Fruit fly (Drosophila melanogaster) whole organism, wandering third instar larva: ENCODE measurements around the gene CG15482.

Source experiments
- Abd-B ChIP-seq: fragments of >200 bp; optimal IDR thresholded peaks from 2 replicates; lab custom pipeline; 2017; ENCODE audit warnings: missing biosample characterization, missing genetic modification characterization
- CG32264 ChIP-seq: fragments of 200-800 bp; sonication (Bioruptor generic); optimal IDR thresholded peaks from 2 replicates; lab custom pipeline; 2016; ENCODE audit warnings: missing biosample characterization, missing genetic modification characterization
- CG9705 ChIP-seq: fragments of 200-800 bp; sonication (Bioruptor generic); optimal IDR thresholded peaks from 2 replicates; lab custom pipeline; 2018; ENCODE audit warnings: missing biosample characterization, mild to moderate bottlenecking, missing genetic modification characterization
- CrebA ChIP-seq: fragments of 200-800 bp; sonication (Bioruptor generic); optimal IDR thresholded peaks from 2 replicates; lab custom pipeline; 2016; ENCODE audit warnings: missing biosample characterization, mild to moderate bottlenecking, missing genetic modification characterization, borderline replicate concordance
- Dfd ChIP-seq: fragments of >200 bp; optimal IDR thresholded peaks from 2 replicates; lab custom pipeline; 2017; ENCODE audit warnings: missing biosample characterization, missing genetic modification characterization
- Dif ChIP-seq: fragments of 200-275, 200-300 bp; sonication (Bioruptor generic); optimal IDR thresholded peaks from 2 replicates; lab custom pipeline; 2018; ENCODE audit warnings: missing biosample characterization, missing genetic modification characterization; ENCODE audit not compliant: partially characterized antibody
- GATAd ChIP-seq: sonication (Bioruptor generic); optimal IDR thresholded peaks from 2 replicates; lab custom pipeline; 2016; ENCODE audit warnings: missing biosample characterization, missing genetic modification characterization
- HLH106 ChIP-seq: fragments of 200-800 bp; optimal IDR thresholded peaks from 3 replicates; lab custom pipeline; 2019; ENCODE audit warnings: missing biosample characterization, mild to moderate bottlenecking, missing genetic modification characterization, moderate library complexity
- Hnf4 ChIP-seq: fragments of 200-800 bp; sonication (Bioruptor generic); optimal IDR thresholded peaks from 2 replicates; lab custom pipeline; 2016; ENCODE audit warnings: missing biosample characterization, mild to moderate bottlenecking, missing genetic modification characterization
- Hr78 ChIP-seq: fragments of >200 bp; optimal IDR thresholded peaks from 2 replicates; lab custom pipeline; 2017; ENCODE audit warnings: missing biosample characterization, missing genetic modification characterization
- Hr83 ChIP-seq: fragments of 200-300 bp; sonication (Bioruptor generic); optimal IDR thresholded peaks from 2 replicates; lab custom pipeline; 2016; ENCODE audit warnings: missing biosample characterization, mild to moderate bottlenecking, missing genetic modification characterization, moderate library complexity; ENCODE audit not compliant: poor library complexity, severe bottlenecking
- Jra ChIP-seq: sonication (Bioruptor generic); optimal IDR thresholded peaks from 2 replicates; lab custom pipeline; 2016; ENCODE audit warnings: missing biosample characterization, missing genetic modification characterization
- Mio ChIP-seq: sonication (Bioruptor generic); optimal IDR thresholded peaks from 2 replicates; lab custom pipeline; 2016; ENCODE audit warnings: missing biosample characterization, missing genetic modification characterization
- Myc ChIP-seq: fragments of >200 bp; optimal IDR thresholded peaks from 2 replicates; lab custom pipeline; 2017
- N ChIP-seq: fragments of >200 bp; optimal IDR thresholded peaks from 2 replicates; lab custom pipeline; 2018; ENCODE audit warnings: missing biosample characterization, missing external identifiers, missing genetic modification characterization
- OdsH ChIP-seq: fragments of 200-800 bp; sonication (Bioruptor generic); optimal IDR thresholded peaks from 2 replicates; lab custom pipeline; 2016; ENCODE audit warnings: missing biosample characterization, mild to moderate bottlenecking, missing genetic modification characterization
- Rel ChIP-seq, 2 experiments: fragments of 200-800 bp; sonication (Bioruptor generic) in 1 of 2; optimal IDR thresholded peaks; 2 replicates in 1 of 2; 3 replicates in 1 of 2; lab custom pipeline; 2016 to 2019; ENCODE audit warnings: mild to moderate bottlenecking in 2 of 2, missing biosample characterization in 2 of 2, missing genetic modification characterization in 2 of 2, moderate library complexity in 1 of 2
- Sp1 ChIP-seq: fragments of 200-800 bp; sonication (Bioruptor generic); optimal IDR thresholded peaks from 3 replicates; lab custom pipeline; 2019; ENCODE audit warnings: missing biosample characterization, mild to moderate bottlenecking, missing genetic modification characterization, moderate library complexity
- Vsx2 ChIP-seq: fragments of 200-300, 225-300 bp; sonication (Bioruptor generic); optimal IDR thresholded peaks from 2 replicates; lab custom pipeline; 2018; ENCODE audit warnings: missing biosample characterization, missing genetic modification characterization; ENCODE audit not compliant: partially characterized antibody
- br ChIP-seq: fragments of 200-800 bp; sonication (Bioruptor generic); optimal IDR thresholded peaks from 2 replicates; lab custom pipeline; 2016; ENCODE audit warnings: missing biosample characterization, missing genetic modification characterization
- brk ChIP-seq: fragments of 200-800 bp; sonication (Bioruptor generic); optimal IDR thresholded peaks from 2 replicates; lab custom pipeline; 2016; ENCODE audit warnings: missing biosample characterization, mild to moderate bottlenecking, missing genetic modification characterization
- dl ChIP-seq, 2 experiments: fragments of 175-275, 200-275 bp in 1 of 2; fragments of 200-275 bp in 1 of 2; sonication (Bioruptor generic); optimal IDR thresholded peaks; lab custom pipeline; 2018; ENCODE audit warnings: mild to moderate bottlenecking in 2 of 2, missing biosample characterization in 2 of 2, missing genetic modification characterization in 2 of 2, moderate library complexity in 2 of 2; ENCODE audit not compliant: partially characterized antibody in 2 of 2, insufficient read depth in 1 of 2
- dmrt93B ChIP-seq: fragments of 200-800 bp; sonication (Bioruptor generic); optimal IDR thresholded peaks from 2 replicates; lab custom pipeline; 2018; ENCODE audit warnings: missing biosample characterization, mild to moderate bottlenecking, missing genetic modification characterization
- dsf ChIP-seq: sonication (Bioruptor generic); optimal IDR thresholded peaks from 2 replicates; lab custom pipeline; 2016; ENCODE audit warnings: missing biosample characterization, missing genetic modification characterization, borderline replicate concordance
- ey ChIP-seq: fragments of 200-800 bp; sonication (Bioruptor generic); optimal IDR thresholded peaks from 2 replicates; lab custom pipeline; 2016; ENCODE audit warnings: missing biosample characterization, missing genetic modification characterization
- foxo ChIP-seq, 2 experiments: fragments of 200-800 bp; sonication (Bioruptor generic); optimal IDR thresholded peaks; 2 replicates in 1 of 2; 3 replicates in 1 of 2; lab custom pipeline; 2016 to 2017; ENCODE audit warnings: missing biosample characterization in 2 of 2, missing genetic modification characterization in 2 of 2
- fru ChIP-seq: fragments of 200-800 bp; sonication (Bioruptor generic); optimal IDR thresholded peaks from 3 replicates; lab custom pipeline; 2016; ENCODE audit warnings: missing biosample characterization, mild to moderate bottlenecking, missing genetic modification characterization
- h ChIP-seq: fragments of 200-800 bp; sonication (Bioruptor generic); optimal IDR thresholded peaks from 3 replicates; lab custom pipeline; 2016; ENCODE audit warnings: missing biosample characterization, mild to moderate bottlenecking, missing genetic modification characterization
- jim ChIP-seq: fragments of 175-275, 200-325 bp; sonication (Bioruptor generic); optimal IDR thresholded peaks from 2 replicates; lab custom pipeline; 2016; ENCODE audit warnings: missing biosample characterization, mild to moderate bottlenecking, missing genetic modification characterization
- lola ChIP-seq: fragments of >200 bp; optimal IDR thresholded peaks from 2 replicates; lab custom pipeline; 2017; ENCODE audit warnings: missing biosample characterization, missing genetic modification characterization
- pan ChIP-seq: fragments of >200 bp; optimal IDR thresholded peaks from 2 replicates; lab custom pipeline; 2017
- psq ChIP-seq: fragments of 200-800 bp; sonication (Bioruptor generic); optimal IDR thresholded peaks from 3 replicates; lab custom pipeline; 2017; ENCODE audit warnings: missing biosample characterization, mild to moderate bottlenecking, missing genetic modification characterization, moderate library complexity
- rgr ChIP-seq: fragments of 200-800 bp; sonication (Bioruptor generic); optimal IDR thresholded peaks from 3 replicates; lab custom pipeline; 2016; ENCODE audit warnings: missing biosample characterization, mild to moderate bottlenecking, missing genetic modification characterization
- sage ChIP-seq: fragments of 200-800 bp; sonication (Bioruptor generic); optimal IDR thresholded peaks from 2 replicates; lab custom pipeline; 2016; ENCODE audit warnings: missing biosample characterization, mild to moderate bottlenecking, missing genetic modification characterization
- sv ChIP-seq: fragments of 200-800 bp; sonication (Bioruptor generic); optimal IDR thresholded peaks from 3 replicates; lab custom pipeline; 2016; ENCODE audit warnings: missing biosample characterization, missing genetic modification characterization
- tai ChIP-seq: sonication (Bioruptor generic); optimal IDR thresholded peaks from 2 replicates; lab custom pipeline; 2016; ENCODE audit warnings: missing biosample characterization, missing genetic modification characterization
- usp ChIP-seq: fragments of >200 bp; optimal IDR thresholded peaks from 2 replicates; lab custom pipeline; 2017; ENCODE audit warnings: missing biosample characterization, missing genetic modification characterization
- woc ChIP-seq: sonication (Bioruptor generic); optimal IDR thresholded peaks from 2 replicates; lab custom pipeline; 2016; ENCODE audit warnings: missing biosample characterization, mild to moderate bottlenecking, missing genetic modification characterization

Gene CG15482

dm6 chr2L:13176123-13176522 lies 35.5 kb downstream of the CG15482 start, which contains the start of gene CG43925:
TSS of gene CG43925 (plus strand) at chr2L:13176423.
- TF ChIP-seq fru (GFP tag; lab: Kevin White, UChicago) (no peak), sv (GFP tag; lab: Kevin White, UChicago) (no peak), CrebA (GFP tag; lab: Kevin White, UChicago) (no peak), ey (no peak), rgr (no peak), N (no peak), tai (GFP tag; lab: Kevin White, UChicago) (no peak), jim (GFP tag; lab: Kevin White, UChicago) (no peak), Vsx2 (GFP tag; lab: Kevin White, UChicago) (no peak), foxo (GFP tag; optimal IDR thresholded peaks at IDR 0.05; lab: Kevin White, UChicago) (no peak), Dif (no peak), dmrt93B (GFP tag; lab: Kevin White, UChicago) (no peak)

DNA sequence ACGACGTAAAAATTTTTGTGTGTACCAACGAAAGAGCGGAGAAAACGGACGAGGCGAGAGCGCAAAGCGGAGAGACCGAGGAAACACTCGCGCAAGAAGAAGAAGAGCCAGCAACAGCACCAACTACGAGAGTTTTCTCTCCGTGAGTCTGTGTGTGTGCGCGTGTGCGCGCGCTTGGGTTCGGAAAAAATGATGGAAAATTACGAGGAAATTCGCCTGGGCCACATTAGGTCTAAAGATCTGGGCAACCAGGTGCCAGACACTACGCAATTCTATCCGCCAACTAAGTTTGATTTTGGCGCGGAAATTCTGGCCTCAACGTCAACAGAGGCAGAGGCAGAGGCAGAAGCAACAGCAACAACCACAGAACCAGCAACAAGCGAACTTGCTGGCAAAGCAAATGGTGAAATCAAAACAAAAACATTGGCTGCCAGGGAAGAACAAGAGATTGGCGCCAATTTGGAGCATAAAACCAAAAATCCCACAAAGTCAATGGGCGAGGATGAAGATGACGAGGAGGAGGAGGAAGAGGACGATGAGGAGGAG lies 45.7 kb downstream of the CG15482 start, which contains the start of gene DnaJ-H:
TSS of gene DnaJ-H (minus strand) at position 271 of the 546 bp plus-strand sequence.
- TF ChIP-seq CG9705 (GFP tag; lab: Kevin White, UChicago) (no peak), foxo (GFP tag; optimal IDR thresholded peaks at IDR 0.05; lab: Kevin White, UChicago) (no peak), dmrt93B (GFP tag; lab: Kevin White, UChicago) (no peak), pan (lab: Kevin White, UChicago) (no peak), rgr (no peak), Dif (peak; percentile 50), Abd-B (no peak), HLH106 (no peak), dl (GFP tag; optimal IDR thresholded peaks at IDR 0.05; lab: Kevin White, UChicago; ENCODE audit: insufficient read depth in 1 of 2, partially characterized antibody in 2 of 2) (peak in 1 of 2 experiments; percentile 9), ey (no peak), lola (GFP tag; lab: Kevin White, UChicago) (no peak), GATAd (no peak), tai (GFP tag; lab: Kevin White, UChicago) (no peak), Hr78 (GFP tag; lab: Kevin White, UChicago) (no peak), psq (GFP tag; lab: Kevin White, UChicago) (peak; percentile 99)

- TF ChIP-seq Mio (GFP tag; lab: Kevin White, UChicago) (no peak), dl (GFP tag; optimal IDR thresholded peaks at IDR 0.05; lab: Kevin White, UChicago; ENCODE audit: insufficient read depth in 1 of 2, partially characterized antibody in 2 of 2) (no peak), h (GFP tag; lab: Kevin White, UChicago) (peak; percentile 69), HLH106 (peak; percentile 94), GATAd (no peak), br (GFP tag; lab: Kevin White, UChicago) (peak; percentile 30), dmrt93B (GFP tag; lab: Kevin White, UChicago) (peak; percentile 87), Hr83 (GFP tag; lab: Kevin White, UChicago) (peak; percentile 49), psq (GFP tag; lab: Kevin White, UChicago) (no peak), OdsH (peak; percentile 76), Vsx2 (GFP tag; lab: Kevin White, UChicago) (no peak), fru (GFP tag; lab: Kevin White, UChicago) (peak; percentile 59), Rel (GFP tag; optimal IDR thresholded peaks at IDR 0.05; lab: Kevin White, UChicago) (no peak), Rel (tag; optimal IDR thresholded peaks at IDR 0.05; lab: Kevin White, UChicago) (peak; percentile 98), brk (GFP tag; lab: Kevin White, UChicago) (no peak), Hr78 (GFP tag; lab: Kevin White, UChicago) (no peak), foxo (GFP tag; optimal IDR thresholded peaks at IDR 0.05; lab: Kevin White, UChicago) (peak in 1 of 2 experiments; percentile 92), Dif (no peak), Myc (lab: Kevin White, UChicago) (no peak), rgr (peak; percentile 84), tai (GFP tag; lab: Kevin White, UChicago) (no peak), usp (GFP tag; lab: Kevin White, UChicago) (no peak), Jra (peak; percentile 80), jim (GFP tag; lab: Kevin White, UChicago) (no peak), pan (lab: Kevin White, UChicago) (no peak), ey (peak; percentile 66), CG32264 (peak; percentile 15), Hnf4 (peak; percentile 27), lola (GFP tag; lab: Kevin White, UChicago) (no peak), sv (GFP tag; lab: Kevin White, UChicago) (peak; percentile 32), CG9705 (GFP tag; lab: Kevin White, UChicago) (peak; percentile 81), N (no peak), sage (GFP tag; lab: Kevin White, UChicago) (peak; percentile 5), Abd-B (no peak), woc (GFP tag; lab: Kevin White, UChicago) (peak; percentile 82), dsf (GFP tag; lab: Kevin White, UChicago) (peak; percentile 51), CrebA (GFP tag; lab: Kevin White, UChicago) (no peak), Sp1 (peak; percentile 89), Dfd (GFP tag; lab: Kevin White, UChicago) (no peak)
These were observed 46.4 kb downstream of the CG15482 start, which contains the start of gene Sirt1 for dm6 chr2L:13164994-13165801. TSS of gene Sirt1 (plus strand) at chr2L:13165564.
